Fruit fly (Drosophila melanogaster): ENCODE data around the gene AhcyL2.

AhcyL2 gene

DNA sequence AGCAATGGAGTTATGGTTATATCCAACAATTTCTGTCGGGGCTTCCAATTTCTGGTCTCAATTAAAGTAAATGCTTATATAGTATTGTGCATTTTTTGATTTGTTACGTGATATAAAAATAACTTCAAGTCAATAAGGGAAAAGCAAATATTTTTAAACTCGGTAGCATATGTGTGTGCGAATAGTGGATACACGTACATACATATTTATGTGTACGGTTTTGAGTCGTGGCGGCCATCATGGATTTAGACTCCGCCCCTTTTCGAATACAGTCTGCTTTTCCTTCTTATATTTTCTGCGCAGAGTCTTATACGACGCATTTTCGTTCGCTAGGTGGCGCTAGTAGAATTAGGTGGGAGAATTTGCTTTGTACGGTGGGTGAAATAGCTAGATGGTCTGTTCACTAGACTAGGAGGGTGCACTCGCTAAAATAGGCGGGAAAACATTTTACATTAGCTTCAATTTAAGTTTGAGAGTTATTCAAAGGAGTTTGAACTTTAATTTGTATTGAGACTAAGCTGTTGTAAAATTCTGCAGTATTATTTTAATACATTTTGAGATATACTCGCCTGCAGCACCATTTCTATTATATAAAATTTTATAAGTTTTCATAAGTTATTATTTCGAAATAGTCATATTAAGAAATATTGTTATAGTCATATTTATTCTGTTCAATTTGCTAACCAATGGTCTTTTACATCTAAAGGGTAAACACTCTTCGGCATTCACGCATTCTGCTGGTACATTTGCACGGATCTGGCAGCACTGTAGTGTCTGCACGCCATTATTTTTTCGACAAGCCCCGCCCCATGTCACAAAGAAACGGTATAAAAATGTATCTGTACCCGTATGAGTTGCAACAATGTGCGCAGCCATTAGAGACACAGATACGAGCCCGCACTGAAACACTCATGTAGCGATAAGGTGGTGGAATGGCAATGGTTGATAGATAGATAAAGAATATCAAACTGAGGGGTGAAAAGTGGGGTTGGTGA is 12.3 kb downstream of the AhcyL2 start:
- TF ChIP-seq Gug (GFP tag; IDR thresholded peaks at IDR 0.05) (peak; percentile 23; the same call in 1 of the 2 replicates), CG34406 (GFP tag; optimal IDR thresholded peaks at IDR 0.05) (peak; percentile 34), acj6 (GFP tag; optimal IDR thresholded peaks at IDR 0.05) (peak; percentile 18), pdm3 (GFP tag; optimal IDR thresholded peaks at IDR 0.05) (peak; percentile 42), CG11762 (GFP tag; optimal IDR thresholded peaks at IDR 0.05; ENCODE audit: insufficient read depth) (peak; percentile 3), CG11902 (GFP tag; optimal IDR thresholded peaks at IDR 0.05) (peak; percentile 14), CG3919 (GFP tag; optimal IDR thresholded peaks at IDR 0.05) (no peak), CG6808 (GFP tag; optimal IDR thresholded peaks at IDR 0.05) (peak; percentile 22), CG9139 (GFP tag; optimal IDR thresholded peaks at IDR 0.05) (no peak), Blimp-1 (GFP tag; optimal IDR thresholded peaks at IDR 0.05) (peak; percentile 3), fd85E (GFP tag; optimal IDR thresholded peaks at IDR 0.05) (no peak), CG16779 (tag; optimal IDR thresholded peaks at IDR 0.05) (no peak), topi (GFP tag; optimal IDR thresholded peaks at IDR 0.05) (peak; percentile 39), CG1621 (tag; optimal IDR thresholded peaks at IDR 0.05) (peak; percentile 83), CG6792 (GFP tag; optimal IDR thresholded peaks at IDR 0.05) (peak; percentile 20), Eip78C (GFP tag) (no peak), CG6276 (GFP tag; optimal IDR thresholded peaks at IDR 0.05) (no peak), CG8632 (GFP tag; optimal IDR thresholded peaks at IDR 0.05) (peak; percentile 36), CG31627 (GFP tag; optimal IDR thresholded peaks at IDR 0.05) (peak; percentile 23), eg (GFP tag; IDR thresholded peaks at IDR 0.05) (peak; percentile 78; the same call in 2 of the 3 replicates), CG10631 (GFP tag; optimal IDR thresholded peaks at IDR 0.05) (peak; percentile 57), ss (GFP tag; optimal IDR thresholded peaks at IDR 0.05) (no peak), fd59A (GFP tag; optimal IDR thresholded peaks at IDR 0.05) (no peak), dsx (GFP tag; optimal IDR thresholded peaks at IDR 0.05; ENCODE audit: poor library complexity, severe bottlenecking) (peak; percentile 87), fkh (GFP tag; optimal IDR thresholded peaks at IDR 0.05) (no peak), lz (GFP tag; optimal IDR thresholded peaks at IDR 0.05) (peak; percentile 51), CG4318 (GFP tag; optimal IDR thresholded peaks at IDR 0.05) (no peak), Ets96B (tag; optimal IDR thresholded peaks at IDR 0.05) (no peak), CG15336 (GFP tag; IDR thresholded peaks at IDR 0.05) (no peak), salr (GFP tag; optimal IDR thresholded peaks at IDR 0.05) (peak in 1 of 2 experiments; percentile 25), CG3032 (tag; optimal IDR thresholded peaks at IDR 0.05) (peak; percentile 53), Hr4 (GFP tag; optimal IDR thresholded peaks at IDR 0.05) (peak; percentile 53), CG6854 (GFP tag; optimal IDR thresholded peaks at IDR 0.05) (no peak), CG10669 (GFP tag; optimal IDR thresholded peaks at IDR 0.05) (no peak), dac (GFP tag; optimal IDR thresholded peaks at IDR 0.05) (no peak), CG11294 (GFP tag; IDR thresholded peaks at IDR 0.05) (no peak), Ets21C (GFP tag; optimal IDR thresholded peaks at IDR 0.05) (no peak), Eip93F (GFP tag; optimal IDR thresholded peaks at IDR 0.05) (no peak), Eip75B (GFP tag; optimal IDR thresholded peaks at IDR 0.05) (peak; percentile 39), cyc (GFP tag; optimal IDR thresholded peaks at IDR 0.05) (peak; percentile 8), Lpt (GFP tag; optimal IDR thresholded peaks at IDR 0.05) (peak; percentile 46), svp (GFP tag) (peak; percentile 78), esn (GFP tag; optimal IDR thresholded peaks at IDR 0.05) (peak; percentile 57), Sox14 (GFP tag; optimal IDR thresholded peaks at IDR 0.05) (peak; percentile 68)
